Fruit fly (Drosophila melanogaster) whole organism, embryonic: Measurements from ENCODE around the gene CG15406.

Source experiments
- Aef1 ChIP-seq: fragments of 200-800 bp; sonication (Bioruptor generic); IDR thresholded peaks from 3 replicates; pipeline ENCODE4 v1.3.6; 2022; ENCODE audit warnings: missing biosample characterization, missing genetic modification characterization
- Asciz ChIP-seq: fragments of 200-800 bp; sonication (Bioruptor generic); optimal IDR thresholded peaks from 2 replicates; lab custom pipeline; 2017; ENCODE audit warnings: missing biosample characterization, mild to moderate bottlenecking, missing genetic modification characterization, missing genetic modification reagents
- B-H1 ChIP-seq: fragments of 200-800 bp; sonication (Bioruptor generic); IDR thresholded peaks from 3 replicates; pipeline ENCODE4 v1.3.6; 2022; ENCODE audit warnings: missing biosample characterization, missing genetic modification characterization
- CG10147 ChIP-seq: fragments of 200-800 bp; sonication (Bioruptor generic); optimal IDR thresholded peaks from 2 replicates; lab custom pipeline; 2019; ENCODE audit warnings: missing biosample characterization, mild to moderate bottlenecking, missing genetic modification characterization, moderate library complexity
- CG11398 ChIP-seq: fragments of 200-800 bp; sonication (Bioruptor generic); optimal IDR thresholded peaks from 2 replicates; lab custom pipeline; 2016; ENCODE audit warnings: missing biosample characterization, missing genetic modification characterization
- CG11504 ChIP-seq: fragments of 200-800 bp; sonication (Bioruptor generic); optimal IDR thresholded peaks from 3 replicates; lab custom pipeline; 2019; ENCODE audit warnings: missing biosample characterization, mild to moderate bottlenecking, missing genetic modification characterization, moderate library complexity
- CG13287 ChIP-seq: fragments of 200-800 bp; sonication (Bioruptor generic); IDR thresholded peaks from 2 replicates; pipeline ENCODE4 v1.3.6; 2022; ENCODE audit warnings: missing biosample characterization, missing genetic modification characterization; ENCODE audit not compliant: partially characterized antibody
- CG13775 ChIP-seq: fragments of 200-800 bp; sonication (Bioruptor generic); optimal IDR thresholded peaks from 3 replicates; lab custom pipeline; 2017; ENCODE audit warnings: missing biosample characterization, mild to moderate bottlenecking, missing genetic modification characterization
- CG14441 ChIP-seq: fragments of 200-800 bp; sonication (Bioruptor generic); IDR thresholded peaks from 2 replicates; pipeline ENCODE4 v1.3.6; 2022; ENCODE audit warnings: missing biosample characterization, missing genetic modification characterization
- CG17328 ChIP-seq: fragments of 200-800 bp; sonication (Bioruptor generic); IDR thresholded peaks from 2 replicates; pipeline ENCODE4 v1.3.6; 2022; ENCODE audit warnings: missing biosample characterization, missing genetic modification characterization
- CG17361 ChIP-seq: fragments of 200-800 bp; sonication (Bioruptor generic); IDR thresholded peaks from 3 replicates; pipeline ENCODE4 v1.3.6; 2022; ENCODE audit warnings: missing biosample characterization, missing genetic modification characterization
- CG17385 ChIP-seq: fragments of 200-800 bp; sonication (Bioruptor generic); optimal IDR thresholded peaks from 3 replicates; lab custom pipeline; 2018; ENCODE audit warnings: missing biosample characterization, mild to moderate bottlenecking, missing genetic modification characterization
- CG17612 ChIP-seq: fragments of 200-800 bp; sonication (Bioruptor generic); IDR thresholded peaks from 2 replicates; pipeline ENCODE4 v1.3.6; 2022; ENCODE audit warnings: missing biosample characterization, missing genetic modification characterization
- CG1832 ChIP-seq: fragments of 200-800 bp; sonication (Bioruptor generic); optimal IDR thresholded peaks from 2 replicates; lab custom pipeline; 2017; ENCODE audit warnings: missing biosample characterization, mild to moderate bottlenecking, missing genetic modification characterization, inconsistent platforms
- CG2129 ChIP-seq: fragments of 200-800 bp; sonication (Bioruptor generic); IDR thresholded peaks from 2 replicates; pipeline ENCODE4 v1.3.6; 2022; ENCODE audit warnings: missing biosample characterization, missing genetic modification characterization; ENCODE audit not compliant: partially characterized antibody
- CG30431 ChIP-seq: fragments of 200-800 bp; sonication (Bioruptor generic); optimal IDR thresholded peaks from 2 replicates; lab custom pipeline; 2017; ENCODE audit warnings: missing biosample characterization, missing genetic modification characterization
- CG5245 ChIP-seq: fragments of 200-800 bp; sonication (Bioruptor generic); optimal IDR thresholded peaks from 3 replicates; lab custom pipeline; 2016; ENCODE audit warnings: missing biosample characterization, missing genetic modification characterization
- CG6175 ChIP-seq: fragments of 200-800 bp; sonication (Bioruptor generic); IDR thresholded peaks from 3 replicates; pipeline ENCODE4 v1.3.6; 2022; ENCODE audit warnings: missing biosample characterization, missing genetic modification characterization
- CG6683 ChIP-seq: fragments of 200-800 bp; sonication (Bioruptor generic); optimal IDR thresholded peaks from 2 replicates; lab custom pipeline; 2017; ENCODE audit warnings: missing biosample characterization, mild to moderate bottlenecking, missing genetic modification characterization, missing genetic modification reagents
- CG6854 ChIP-seq: fragments of 200-800 bp; sonication (Bioruptor generic); optimal IDR thresholded peaks from 3 replicates; lab custom pipeline; 2017; ENCODE audit warnings: missing biosample characterization, mild to moderate bottlenecking, missing genetic modification characterization
- CG8359 ChIP-seq: fragments of 200-800 bp; sonication (Bioruptor generic); optimal IDR thresholded peaks from 2 replicates; lab custom pipeline; 2017; ENCODE audit warnings: missing biosample characterization, mild to moderate bottlenecking, missing genetic modification characterization, borderline replicate concordance
- CG9876 ChIP-seq: fragments of 200-800 bp; sonication (Bioruptor generic); optimal IDR thresholded peaks from 2 replicates; lab custom pipeline; 2016; ENCODE audit warnings: missing biosample characterization, missing genetic modification characterization
- CHES-1-like ChIP-seq: fragments of 200-800 bp; sonication (Bioruptor generic); optimal IDR thresholded peaks from 2 replicates; lab custom pipeline; 2016; ENCODE audit warnings: missing biosample characterization, missing genetic modification characterization
- Dbx ChIP-seq: fragments of 200-800 bp; sonication (Bioruptor generic); IDR thresholded peaks from 3 replicates; pipeline ENCODE4 v1.3.6; 2022; ENCODE audit warnings: missing biosample characterization, missing genetic modification characterization
- Deaf1 ChIP-seq: fragments of 200-800 bp; optimal IDR thresholded peaks from 3 replicates; lab custom pipeline; 2019; ENCODE audit warnings: missing biosample characterization, mild to moderate bottlenecking, missing genetic modification characterization, moderate library complexity
- Dfd ChIP-seq, 2 experiments: fragments of >200 bp; optimal IDR thresholded peaks; 2 replicates each; lab custom pipeline; 2017; ENCODE audit warnings: missing biosample characterization in 2 of 2, missing genetic modification characterization in 2 of 2
- Dll ChIP-seq: fragments of 200-800 bp; sonication (Bioruptor generic); IDR thresholded peaks from 4 replicates; pipeline ENCODE4 v1.3.6; 2022; ENCODE audit warnings: missing biosample characterization, missing genetic modification characterization; ENCODE audit not compliant: partially characterized antibody
- Drgx ChIP-seq: fragments of 200-800 bp; sonication (Bioruptor generic); IDR thresholded peaks from 2 replicates; pipeline ENCODE4 v1.3.6; 2022; ENCODE audit warnings: missing biosample characterization, missing genetic modification characterization
- Hr3 ChIP-seq: fragments of 200-800 bp; sonication (Bioruptor generic); optimal IDR thresholded peaks from 3 replicates; lab custom pipeline; 2016; ENCODE audit warnings: missing biosample characterization, missing genetic modification characterization
- Kr ChIP-seq: fragments of 200-800 bp; sonication (Bioruptor generic); optimal IDR thresholded peaks from 2 replicates; lab custom pipeline; 2017; ENCODE audit warnings: missing biosample characterization, mild to moderate bottlenecking, missing genetic modification characterization
- NC2α ChIP-seq: fragments of 200-800 bp; sonication (Bioruptor generic); optimal IDR thresholded peaks from 2 replicates; lab custom pipeline; 2016; ENCODE audit warnings: missing biosample characterization, missing genetic modification characterization
- Nf-YB ChIP-seq: fragments of 200-800 bp; sonication (Bioruptor generic); optimal IDR thresholded peaks from 3 replicates; lab custom pipeline; 2019; ENCODE audit warnings: missing biosample characterization, mild to moderate bottlenecking, missing genetic modification characterization, moderate library complexity
- Opbp ChIP-seq: fragments of 200-800 bp; sonication (Bioruptor generic); IDR thresholded peaks from 3 replicates; pipeline ENCODE4 v1.3.6; 2022; ENCODE audit warnings: missing biosample characterization, missing genetic modification characterization; ENCODE audit not compliant: partially characterized antibody
- PHDP ChIP-seq: fragments of 200-800 bp; sonication (Bioruptor generic); optimal IDR thresholded peaks from 3 replicates; lab custom pipeline; 2018; ENCODE audit warnings: missing biosample characterization, mild to moderate bottlenecking, missing genetic modification characterization, moderate library complexity
- Sox100B ChIP-seq: fragments of 200-800 bp; sonication (Bioruptor generic); optimal IDR thresholded peaks from 3 replicates; lab custom pipeline; 2018; ENCODE audit warnings: missing biosample characterization, mild to moderate bottlenecking, missing genetic modification characterization
- ac ChIP-seq: fragments of 200-800 bp; sonication (Bioruptor generic); optimal IDR thresholded peaks from 3 replicates; lab custom pipeline; 2017; ENCODE audit warnings: missing biosample characterization, mild to moderate bottlenecking, missing genetic modification characterization
- dpn ChIP-seq, 2 experiments: fragments of 200-800 bp; sonication (Bioruptor generic); optimal IDR thresholded peaks; 3 replicates each; lab custom pipeline; 2016; ENCODE audit warnings: missing biosample characterization in 2 of 2, missing genetic modification characterization in 2 of 2
- emc ChIP-seq: fragments of 200-800 bp; sonication (Bioruptor generic); optimal IDR thresholded peaks from 2 replicates; lab custom pipeline; 2016; ENCODE audit warnings: missing biosample characterization, missing genetic modification characterization
- ems ChIP-seq: fragments of 200-800 bp; sonication (Bioruptor generic); optimal IDR thresholded peaks from 3 replicates; lab custom pipeline; 2016; ENCODE audit warnings: missing biosample characterization, missing genetic modification characterization
- lov ChIP-seq, 2 experiments: fragments of 200-800 bp in 1 of 2; fragments of >200 bp in 1 of 2; sonication (Bioruptor generic) in 1 of 2; IDR thresholded peaks in 1 of 2; optimal IDR thresholded peaks in 1 of 2; 2 replicates in 1 of 2; 3 replicates in 1 of 2; pipeline versions ENCODE4 v1.3.6 to Lab custom; 2017 to 2022; ENCODE audit warnings: missing biosample characterization in 1 of 2, missing genetic modification characterization in 1 of 2
- luna ChIP-seq: fragments of 200-800 bp; sonication (Bioruptor generic); optimal IDR thresholded peaks from 2 replicates; lab custom pipeline; 2016; ENCODE audit warnings: missing biosample characterization, missing genetic modification characterization
- mirr ChIP-seq: fragments of 200-800 bp; sonication (Bioruptor generic); optimal IDR thresholded peaks from 3 replicates; lab custom pipeline; 2018; ENCODE audit warnings: missing biosample characterization, mild to moderate bottlenecking, missing genetic modification characterization
- oc ChIP-seq: fragments of 200-800 bp; sonication (Bioruptor generic); optimal IDR thresholded peaks from 2 replicates; lab custom pipeline; 2018; ENCODE audit warnings: missing biosample characterization, mild to moderate bottlenecking, missing genetic modification characterization, moderate library complexity
- onecut ChIP-seq: fragments of 200-800 bp; sonication (Bioruptor generic); IDR thresholded peaks from 2 replicates; pipeline ENCODE4 v1.3.6; 2022; ENCODE audit warnings: missing biosample characterization, missing genetic modification characterization
- peb ChIP-seq: fragments of 200-800 bp; sonication (Bioruptor generic); IDR thresholded peaks from 2 replicates; pipeline ENCODE4 v1.3.6; 2022; ENCODE audit warnings: missing biosample characterization, missing genetic modification characterization
- pita ChIP-seq: fragments of 200-800 bp; sonication (Bioruptor generic); optimal IDR thresholded peaks from 2 replicates; lab custom pipeline; 2017; ENCODE audit warnings: missing biosample characterization, mild to moderate bottlenecking, missing genetic modification characterization
- stwl ChIP-seq: fragments of 200-800 bp; sonication (Bioruptor generic); optimal IDR thresholded peaks from 3 replicates; lab custom pipeline; 2018; ENCODE audit warnings: missing biosample characterization, mild to moderate bottlenecking, missing genetic modification characterization, moderate library complexity
- unc-4 ChIP-seq: fragments of 200-800 bp; sonication (Bioruptor generic); IDR thresholded peaks from 2 replicates; pipeline ENCODE4 v1.3.6; 2022; ENCODE audit warnings: missing biosample characterization, missing genetic modification characterization; ENCODE audit not compliant: partially characterized antibody
- wor ChIP-seq: fragments of 200-800 bp; sonication (Bioruptor generic); IDR thresholded peaks from 2 replicates; pipeline ENCODE4 v1.3.6; 2022; ENCODE audit warnings: missing biosample characterization, missing genetic modification characterization

The CG15406 gene

DNA sequence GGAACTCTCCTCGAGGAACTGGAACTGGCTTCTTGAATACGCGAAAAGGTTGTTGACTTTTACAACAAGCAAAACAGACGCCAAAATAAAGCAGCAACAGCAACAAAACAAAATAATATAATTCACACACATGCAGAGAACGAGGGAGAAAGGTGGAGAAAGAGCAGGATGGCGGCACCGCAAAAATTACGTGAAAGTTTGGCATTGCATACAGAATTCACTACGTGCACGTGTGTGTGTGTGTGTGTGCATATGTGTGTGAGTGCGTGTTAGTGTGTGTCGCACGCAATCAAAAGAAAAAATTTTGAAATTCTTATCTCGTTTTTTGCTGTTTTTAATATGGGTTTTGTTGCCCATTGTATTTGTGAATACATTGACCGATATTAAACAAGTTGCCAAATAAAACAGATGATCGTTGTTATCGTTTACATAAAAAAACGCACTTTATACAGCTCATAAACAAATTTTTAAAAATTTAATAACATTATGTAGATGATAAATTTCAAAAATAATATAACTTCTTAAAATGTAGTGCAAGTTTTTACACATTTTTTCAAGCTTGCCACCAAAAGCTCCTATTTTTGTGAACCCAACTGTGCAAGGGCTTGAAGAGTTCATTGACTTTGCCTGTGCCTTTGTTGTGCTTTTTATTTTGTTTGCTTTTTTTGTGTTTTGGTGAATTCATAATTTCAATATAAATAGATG lies 32.4 kb downstream of the CG15406 start (continued):
- TF ChIP-seq Kr (GFP tag; lab: Kevin White, UChicago), result no peak
- TF ChIP-seq emc (GFP tag; lab: Kevin White, UChicago), result no peak
- TF ChIP-seq ems (GFP tag; lab: Kevin White, UChicago), result no peak
- no peak for TF ChIP-seq Dll (GFP tag; lab: Robert Waterston, UW)
- no peak for TF ChIP-seq Deaf1 (tag; lab: Kevin White, UChicago)
- no peak for TF ChIP-seq CG11398 (GFP tag; lab: Kevin White, UChicago)
- TF ChIP-seq CG17361 (GFP tag; lab: Robert Waterston, UW), result peak; percentile 33; the same call in 1 of the 3 replicates
- TF ChIP-seq NC2α (GFP tag; lab: Kevin White, UChicago), result no peak
- TF ChIP-seq Sox100B (GFP tag; lab: Kevin White, UChicago), result peak; percentile 2
- TF ChIP-seq peb, result no peak
- TF ChIP-seq CHES-1-like (GFP tag; lab: Kevin White, UChicago), result no peak
- no peak for TF ChIP-seq CG13287 (GFP tag; lab: Robert Waterston, UW)
- peak in 1 of 2 experiments; percentile 29 for TF ChIP-seq dpn (GFP tag; optimal IDR thresholded peaks at IDR 0.05; lab: Kevin White, UChicago)
- no peak for TF ChIP-seq Hr3
- TF ChIP-seq CG17328 (GFP tag; lab: Robert Waterston, UW), result no peak
- no peak for TF ChIP-seq Asciz (GFP tag; lab: Kevin White, UChicago)
- no peak for TF ChIP-seq CG13775 (GFP tag; lab: Kevin White, UChicago)
- peak; percentile 53 for TF ChIP-seq CG11504 (tag; lab: Kevin White, UChicago)
- no peak for TF ChIP-seq CG9876 (GFP tag; lab: Kevin White, UChicago)
- peak; percentile 1 for TF ChIP-seq CG17385
- no peak for TF ChIP-seq Dfd (GFP tag; optimal IDR thresholded peaks at IDR 0.05; lab: Kevin White, UChicago)
- TF ChIP-seq CG6175 (GFP tag; lab: Robert Waterston, UW), result no peak
- no peak for TF ChIP-seq stwl
- no peak for TF ChIP-seq lov (optimal IDR thresholded peaks at IDR 0.05; lab: Kevin White, UChicago)
- TF ChIP-seq lov (GFP tag; IDR thresholded peaks at IDR 0.05; lab: Robert Waterston, UW), result no peak
- TF ChIP-seq CG6683 (GFP tag; lab: Kevin White, UChicago), result no peak
- no peak for TF ChIP-seq Dbx
- no peak for TF ChIP-seq mirr (GFP tag; lab: Kevin White, UChicago)
- TF ChIP-seq CG2129 (GFP tag; lab: Robert Waterston, UW), result no peak
- no peak for TF ChIP-seq unc-4 (GFP tag; lab: Robert Waterston, UW)
- TF ChIP-seq onecut, result no peak
- TF ChIP-seq CG30431, result no peak
- no peak for TF ChIP-seq CG17612 (GFP tag; lab: Robert Waterston, UW)
- no peak for TF ChIP-seq CG1832
- TF ChIP-seq ac (GFP tag; lab: Kevin White, UChicago), result no peak
- TF ChIP-seq CG14441 (GFP tag; lab: Robert Waterston, UW), result no peak
- TF ChIP-seq pita (GFP tag; lab: Kevin White, UChicago), result no peak
- no peak for TF ChIP-seq Nf-YB
- TF ChIP-seq CG6854 (GFP tag; lab: Kevin White, UChicago), result no peak
- TF ChIP-seq Aef1 (GFP tag; lab: Robert Waterston, UW), result no peak
- no peak for TF ChIP-seq CG8359
- TF ChIP-seq Opbp, result no peak
- no peak for TF ChIP-seq CG10147 (GFP tag; lab: Kevin White, UChicago)
- no peak for TF ChIP-seq CG5245 (GFP tag; lab: Kevin White, UChicago)
- TF ChIP-seq wor (GFP tag; lab: Robert Waterston, UW), result no peak
- peak; percentile 48 for TF ChIP-seq PHDP (tag; lab: Kevin White, UChicago)
- TF ChIP-seq Drgx (GFP tag; lab: Robert Waterston, UW), result 0 out of 2 replicates have a peak, but pooled peaks have one; percentile 11
- TF ChIP-seq oc, result no peak
- TF ChIP-seq luna (GFP tag; lab: Kevin White, UChicago), result no peak
- TF ChIP-seq B-H1 (GFP tag; lab: Robert Waterston, UW), result no peak
